Worm (Caenorhabditis elegans) whole organism, L2 larva: ENCODE results near the gene T16G1.3.
A peak's percentile ranks its signal among the peaks of the same experiment; 100 is the strongest.

Source experiments
- ZK546.5 ChIP-seq: sonication (generic microtip); optimal IDR thresholded peaks from 2 replicates; lab custom pipeline; 2017; ENCODE audit warnings: missing biosample characterization, missing genetic modification characterization
- aly-2 ChIP-seq: fragments of 150-350 bp; optimal IDR thresholded peaks from 2 replicates; lab custom pipeline; 2014; ENCODE audit warnings: missing biosample characterization, missing genetic modification characterization
- ama-1 ChIP-seq: fragments of 150-350 bp; optimal IDR thresholded peaks from 2 replicates; lab custom pipeline; 2018; ENCODE audit warnings: inconsistent platforms
- ceh-82 ChIP-seq: fragments of 150-350 bp; optimal IDR thresholded peaks from 2 replicates; lab custom pipeline; 2014; ENCODE audit warnings: missing biosample characterization, missing genetic modification characterization
- elt-3 ChIP-seq: sonication (generic microtip); optimal IDR thresholded peaks from 2 replicates; lab custom pipeline; 2017; ENCODE audit warnings: missing biosample characterization, missing genetic modification characterization
- fos-1 ChIP-seq: fragments of 150-350 bp; optimal IDR thresholded peaks from 2 replicates; lab custom pipeline; 2014; ENCODE audit warnings: missing biosample characterization, missing genetic modification characterization
- lsy-2 ChIP-seq, 2 experiments: fragments of 150-350 bp in 1 of 2; sonication (generic microtip) in 1 of 2; optimal IDR thresholded peaks; 2 replicates each; lab custom pipeline; 2014 to 2017; ENCODE audit warnings: missing biosample characterization in 2 of 2, missing genetic modification characterization in 2 of 2
- mab-5 ChIP-seq: fragments of 150-350 bp; optimal IDR thresholded peaks from 2 replicates; lab custom pipeline; 2014; ENCODE audit warnings: missing biosample characterization, missing genetic modification characterization
- nhr-237 ChIP-seq: fragments of 150-350 bp; optimal IDR thresholded peaks from 2 replicates; lab custom pipeline; 2014; ENCODE audit warnings: missing biosample characterization, missing genetic modification characterization
- nhr-77 ChIP-seq: fragments of 150-350 bp; optimal IDR thresholded peaks from 2 replicates; lab custom pipeline; 2014; ENCODE audit warnings: missing biosample characterization, missing genetic modification characterization
- peb-1 ChIP-seq: fragments of 150-350 bp; optimal IDR thresholded peaks from 2 replicates; lab custom pipeline; 2014; ENCODE audit warnings: missing biosample characterization, missing genetic modification characterization
- unc-62 ChIP-seq: fragments of 150-350 bp; optimal IDR thresholded peaks from 2 replicates; lab custom pipeline; 2014; ENCODE audit warnings: missing biosample characterization, missing genetic modification reagents, missing genetic modification characterization
- ztf-4 ChIP-seq: fragments of 150-350 bp; optimal IDR thresholded peaks from 2 replicates; lab custom pipeline; 2014; ENCODE audit warnings: missing biosample characterization, missing genetic modification characterization

ce11 chrV:12952287-12952686 lies 8.2 kb upstream of the T16G1.3 start, which contains the start of gene pqn-68:
- TF ChIP-seq aly-2 (no peak), nhr-77 (tag; lab: Kevin White, UChicago) (no peak), mab-5 (tag; lab: Kevin White, UChicago) (no peak), ama-1 (lab: Kevin White, UChicago) (no peak), nhr-237 (tag; lab: Kevin White, UChicago) (no peak), ceh-82 (tag; lab: Kevin White, UChicago) (no peak), fos-1 (tag; lab: Kevin White, UChicago) (no peak), ztf-4 (tag; lab: Kevin White, UChicago) (no peak), peb-1 (no peak), elt-3 (no peak), ZK546.5 (tag; lab: Kevin White, UChicago) (no peak), lsy-2 (tag; optimal IDR thresholded peaks at IDR 0.05; lab: Kevin White, UChicago) (peak in 1 of 2 experiments; percentile 43), unc-62 (GFP tag; lab: Kevin White, UChicago) (no peak)
